Fruit fly (Drosophila melanogaster): ENCODE data around the gene Osi3.

Osi3 gene

dm6 chr3R:6182511-6182910, 33.1 kb upstream of the Osi3 start:
- peak; percentile 46 for TF ChIP-seq CG2875 (GFP tag; optimal IDR thresholded peaks at IDR 0.05)
- no peak for TF ChIP-seq vfl (GFP tag; optimal IDR thresholded peaks at IDR 0.05)
- TF ChIP-seq Nf-YB (GFP tag; optimal IDR thresholded peaks at IDR 0.05): peak; percentile 7
- TF ChIP-seq CG15601 (tag; optimal IDR thresholded peaks at IDR 0.05): peak; percentile 5
- no peak for TF ChIP-seq CG12659 (GFP tag; optimal IDR thresholded peaks at IDR 0.05)
- TF ChIP-seq nau (GFP tag; optimal IDR thresholded peaks at IDR 0.05): peak; percentile 52
- peak; percentile 38 for TF ChIP-seq sug (tag; optimal IDR thresholded peaks at IDR 0.05)
- TF ChIP-seq ara (GFP tag; IDR thresholded peaks at IDR 0.05): peak; percentile 47; the same call in 1 of the 2 replicates
- TF ChIP-seq HHEX (GFP tag; optimal IDR thresholded peaks at IDR 0.05): peak; percentile 21
- TF ChIP-seq Asciz (GFP tag; optimal IDR thresholded peaks at IDR 0.05): peak; percentile 45
- no peak for TF ChIP-seq D19B (GFP tag; optimal IDR thresholded peaks at IDR 0.05)
- TF ChIP-seq Vsx1 (GFP tag; optimal IDR thresholded peaks at IDR 0.05): peak; percentile 35
- TF ChIP-seq Med (GFP tag): peak; percentile 87
- TF ChIP-seq sc (optimal IDR thresholded peaks at IDR 0.05): no peak
- peak; percentile 21 for TF ChIP-seq sc (GFP tag; optimal IDR thresholded peaks at IDR 0.05)
- TF ChIP-seq CG1529 (GFP tag; optimal IDR thresholded peaks at IDR 0.05): no peak
- TF ChIP-seq CG17568 (GFP tag; optimal IDR thresholded peaks at IDR 0.05): no peak
- peak; percentile 12 for TF ChIP-seq CG17385 (GFP tag; optimal IDR thresholded peaks at IDR 0.05)
- TF ChIP-seq CG18764 (GFP tag; optimal IDR thresholded peaks at IDR 0.05): peak; percentile 5
- peak; percentile 19 for TF ChIP-seq CG13424 (tag; optimal IDR thresholded peaks at IDR 0.05)
- no peak for TF ChIP-seq pan (optimal IDR thresholded peaks at IDR 0.05)
- TF ChIP-seq pan (GFP tag; optimal IDR thresholded peaks at IDR 0.05 in 1 of 2, IDR thresholded peaks at IDR 0.05 in 1 of 2): peak in 1 of 2 experiments; percentile 23
- no peak for TF ChIP-seq dimm (GFP tag; IDR thresholded peaks at IDR 0.05)
- no peak for TF ChIP-seq Atf-2 (GFP tag; optimal IDR thresholded peaks at IDR 0.05)
- TF ChIP-seq Hr39 (optimal IDR thresholded peaks at IDR 0.05): no peak
- TF ChIP-seq az2 (GFP tag; optimal IDR thresholded peaks at IDR 0.05): no peak
- peak; percentile 26 for TF ChIP-seq CG10209 (GFP tag; optimal IDR thresholded peaks at IDR 0.05)
- no peak for TF ChIP-seq peb (GFP tag; IDR thresholded peaks at IDR 0.05)
- TF ChIP-seq CG10543 (GFP tag; optimal IDR thresholded peaks at IDR 0.05): peak; percentile 26
- peak; percentile 42 for TF ChIP-seq org-1 (GFP tag; optimal IDR thresholded peaks at IDR 0.05)
- peak; percentile 42 for TF ChIP-seq wek (GFP tag; optimal IDR thresholded peaks at IDR 0.05)
- TF ChIP-seq bab2 (GFP tag; optimal IDR thresholded peaks at IDR 0.05): peak; percentile 36
- TF ChIP-seq CG15514 (GFP tag; optimal IDR thresholded peaks at IDR 0.05): peak; percentile 26
- TF ChIP-seq odd (GFP tag; optimal IDR thresholded peaks at IDR 0.05): peak; percentile 29
- peak; percentile 5 for TF ChIP-seq CG12942 (GFP tag; optimal IDR thresholded peaks at IDR 0.05)
- peak; percentile 52 for TF ChIP-seq CG3407 (GFP tag; optimal IDR thresholded peaks at IDR 0.05)
- TF ChIP-seq CG3281 (GFP tag; optimal IDR thresholded peaks at IDR 0.05): peak; percentile 44
- peak; percentile 23 for TF ChIP-seq HmgZ (tag; optimal IDR thresholded peaks at IDR 0.05)
- TF ChIP-seq CG16863 (GFP tag; optimal IDR thresholded peaks at IDR 0.05): no peak
- 0 out of 2 replicates have a peak, but pooled peaks have one; percentile 37 for TF ChIP-seq CG17328 (GFP tag; IDR thresholded peaks at IDR 0.05)
- peak; percentile 35 for TF ChIP-seq CG11504 (tag; optimal IDR thresholded peaks at IDR 0.05)
- TF ChIP-seq wdn (GFP tag; IDR thresholded peaks at IDR 0.05): 0 out of 2 replicates have a peak, but pooled peaks have one; percentile 14
- TF ChIP-seq insv (GFP tag; optimal IDR thresholded peaks at IDR 0.05): no peak
- peak; percentile 31 for TF ChIP-seq Meics (GFP tag; optimal IDR thresholded peaks at IDR 0.05)
- no peak for TF ChIP-seq dan (GFP tag; IDR thresholded peaks at IDR 0.05)
- TF ChIP-seq Blimp-1 (GFP tag; optimal IDR thresholded peaks at IDR 0.05): peak; percentile 60
- TF ChIP-seq Fer3 (tag; optimal IDR thresholded peaks at IDR 0.05): peak; percentile 15
- peak; percentile 40 for TF ChIP-seq BtbVII (GFP tag; optimal IDR thresholded peaks at IDR 0.05)
- TF ChIP-seq Six4 (GFP tag; optimal IDR thresholded peaks at IDR 0.05): no peak
- TF ChIP-seq sr (GFP tag; IDR thresholded peaks at IDR 0.05): 0 out of 3 replicates have a peak, but pooled peaks have one; percentile 38
- 0 out of 2 replicates have a peak, but pooled peaks have one; percentile 23 for TF ChIP-seq seq (GFP tag; IDR thresholded peaks at IDR 0.05)

Measured in whole organism, embryonic.